Fruit fly (Drosophila melanogaster) whole organism, prepupa: Measurements from ENCODE around the gene Nop56.

Source experiments
- CG10669 ChIP-seq: fragments of 200-800 bp; sonication (Bioruptor generic); optimal IDR thresholded peaks from 3 replicates; lab custom pipeline; 2018; ENCODE audit warnings: missing biosample characterization, mild to moderate bottlenecking, missing genetic modification characterization, moderate library complexity
- CG11294 ChIP-seq: fragments of 200-800 bp; sonication (Bioruptor generic); IDR thresholded peaks from 2 replicates; pipeline ENCODE4 v1.3.6; 2022; ENCODE audit warnings: missing biosample characterization, missing genetic modification characterization
- CG11762 ChIP-seq: fragments of 200-800 bp; sonication (Bioruptor generic); optimal IDR thresholded peaks from 3 replicates; lab custom pipeline; 2016; ENCODE audit warnings: missing biosample characterization, missing genetic modification characterization; ENCODE audit not compliant: insufficient read depth
- CG11902 ChIP-seq: fragments of 200-800 bp; sonication (Bioruptor generic); optimal IDR thresholded peaks from 3 replicates; lab custom pipeline; 2016; ENCODE audit warnings: missing biosample characterization, missing genetic modification characterization
- CG15336 ChIP-seq: fragments of 200-800 bp; sonication (Bioruptor generic); IDR thresholded peaks from 2 replicates; pipeline ENCODE4 v1.3.6; 2022; ENCODE audit warnings: missing biosample characterization, missing genetic modification characterization
- CG1621 ChIP-seq: fragments of 200-800 bp; sonication (Bioruptor generic); optimal IDR thresholded peaks from 3 replicates; lab custom pipeline; 2018; ENCODE audit warnings: missing biosample characterization, mild to moderate bottlenecking, missing genetic modification characterization
- CG16779 ChIP-seq: fragments of 200-800 bp; sonication (Bioruptor generic); optimal IDR thresholded peaks from 3 replicates; lab custom pipeline; 2017; ENCODE audit warnings: missing biosample characterization, mild to moderate bottlenecking, missing genetic modification characterization
- CG3032 ChIP-seq: fragments of 200-800 bp; optimal IDR thresholded peaks from 2 replicates; lab custom pipeline; 2019; ENCODE audit warnings: missing biosample characterization, mild to moderate bottlenecking, missing genetic modification characterization, moderate library complexity
- CG31627 ChIP-seq: fragments of 200-800 bp; sonication (Bioruptor generic); optimal IDR thresholded peaks from 3 replicates; lab custom pipeline; 2016; ENCODE audit warnings: missing biosample characterization, missing genetic modification characterization
- CG34406 ChIP-seq: fragments of 200-800 bp; sonication (Bioruptor generic); optimal IDR thresholded peaks from 3 replicates; lab custom pipeline; 2016; ENCODE audit warnings: missing biosample characterization, missing genetic modification characterization
- CG3919 ChIP-seq: fragments of 200-800 bp; sonication (Bioruptor generic); optimal IDR thresholded peaks from 3 replicates; lab custom pipeline; 2016; ENCODE audit warnings: missing biosample characterization, missing genetic modification characterization
- CG4318 ChIP-seq: fragments of 200-800 bp; sonication (Bioruptor generic); optimal IDR thresholded peaks from 3 replicates; lab custom pipeline; 2017; ENCODE audit warnings: missing biosample characterization, mild to moderate bottlenecking, missing genetic modification characterization
- CG6163 ChIP-seq: fragments of 200-800 bp; sonication (Bioruptor generic); IDR thresholded peaks from 3 replicates; pipeline ENCODE4 v1.3.6; 2022; ENCODE audit warnings: missing biosample characterization, missing genetic modification characterization
- CG6276 ChIP-seq: fragments of 200-800 bp; sonication (Bioruptor generic); optimal IDR thresholded peaks from 2 replicates; lab custom pipeline; 2017; ENCODE audit warnings: missing biosample characterization, mild to moderate bottlenecking, missing genetic modification characterization
- CG6792 ChIP-seq: fragments of 200-800 bp; sonication (Bioruptor generic); optimal IDR thresholded peaks from 3 replicates; lab custom pipeline; 2016; ENCODE audit warnings: missing biosample characterization, missing genetic modification characterization
- CG7368 ChIP-seq: fragments of 200-800 bp; sonication (Bioruptor generic); optimal IDR thresholded peaks from 3 replicates; lab custom pipeline; 2016; ENCODE audit warnings: missing biosample characterization, missing genetic modification characterization
- CG8319 ChIP-seq: fragments of 200-800 bp; sonication (Bioruptor generic); optimal IDR thresholded peaks from 3 replicates; lab custom pipeline; 2016; ENCODE audit warnings: missing biosample characterization, missing genetic modification characterization
- Eip75B ChIP-seq: fragments of 200-800 bp; sonication (Bioruptor generic); optimal IDR thresholded peaks from 3 replicates; lab custom pipeline; 2016; ENCODE audit warnings: missing biosample characterization, missing genetic modification characterization
- Eip78C ChIP-seq: fragments of 200-800 bp; sonication (Bioruptor generic); peaks from one replicate; lab custom pipeline; 2016; ENCODE audit warnings: missing biosample characterization, missing genetic modification characterization
- Ets21C ChIP-seq: fragments of 200-800 bp; sonication (Bioruptor generic); optimal IDR thresholded peaks from 3 replicates; lab custom pipeline; 2016; ENCODE audit warnings: missing biosample characterization, missing genetic modification characterization
- Ets96B ChIP-seq: fragments of 200-800 bp; optimal IDR thresholded peaks from 2 replicates; lab custom pipeline; 2019; ENCODE audit warnings: missing biosample characterization, mild to moderate bottlenecking, missing genetic modification characterization, moderate library complexity
- Hr38 ChIP-seq: sonication (Bioruptor generic); optimal IDR thresholded peaks from 2 replicates; lab custom pipeline; 2016; ENCODE audit warnings: missing biosample characterization, missing genetic modification characterization
- Lpt ChIP-seq: fragments of 200-800 bp; sonication (Bioruptor generic); optimal IDR thresholded peaks from 3 replicates; lab custom pipeline; 2016; ENCODE audit warnings: missing biosample characterization, missing genetic modification characterization
- OdsH ChIP-seq: fragments of 200-800 bp; sonication (Bioruptor generic); optimal IDR thresholded peaks from 3 replicates; lab custom pipeline; 2016; ENCODE audit warnings: missing biosample characterization, missing genetic modification characterization
- Smox ChIP-seq: fragments of 200-800 bp; sonication (Bioruptor generic); optimal IDR thresholded peaks from 3 replicates; lab custom pipeline; 2016; ENCODE audit warnings: missing biosample characterization, missing genetic modification characterization
- Sox102F ChIP-seq: fragments of 200-800 bp; sonication (Bioruptor generic); optimal IDR thresholded peaks from 2 replicates; lab custom pipeline; 2016; ENCODE audit warnings: missing biosample characterization, mild to moderate bottlenecking, missing genetic modification characterization
- Sox14 ChIP-seq: fragments of 200-800 bp; sonication (Bioruptor generic); optimal IDR thresholded peaks from 3 replicates; lab custom pipeline; 2016; ENCODE audit warnings: missing biosample characterization, missing genetic modification characterization
- Sox15 ChIP-seq: fragments of 200-800 bp; sonication (Bioruptor generic); optimal IDR thresholded peaks from 3 replicates; lab custom pipeline; 2016; ENCODE audit warnings: missing biosample characterization, missing genetic modification characterization
- achi ChIP-seq: fragments of 200-800 bp; sonication (Bioruptor generic); optimal IDR thresholded peaks from 3 replicates; lab custom pipeline; 2016; ENCODE audit warnings: missing biosample characterization, missing genetic modification characterization
- acj6 ChIP-seq: fragments of 200-800 bp; sonication (Bioruptor generic); optimal IDR thresholded peaks from 3 replicates; lab custom pipeline; 2016; ENCODE audit warnings: missing biosample characterization, missing genetic modification characterization
- dsx ChIP-seq: fragments of 200-800 bp; optimal IDR thresholded peaks from 3 replicates; lab custom pipeline; 2019; ENCODE audit warnings: missing biosample characterization, mild to moderate bottlenecking, missing genetic modification characterization, moderate library complexity; ENCODE audit not compliant: poor library complexity, severe bottlenecking
- eg ChIP-seq: fragments of 200-800 bp; sonication (Bioruptor generic); IDR thresholded peaks from 3 replicates; pipeline ENCODE4 v1.3.6; 2022; ENCODE audit warnings: missing biosample characterization, missing genetic modification characterization
- esn ChIP-seq: fragments of 200-800 bp; sonication (Bioruptor generic); optimal IDR thresholded peaks from 2 replicates; lab custom pipeline; 2016; ENCODE audit warnings: missing biosample characterization, mild to moderate bottlenecking, missing genetic modification characterization, moderate library complexity
- fd59A ChIP-seq: fragments of 200-800 bp; sonication (Bioruptor generic); optimal IDR thresholded peaks from 2 replicates; lab custom pipeline; 2017; ENCODE audit warnings: missing biosample characterization, mild to moderate bottlenecking, missing genetic modification characterization, missing genetic modification reagents
- fkh ChIP-seq: fragments of 200-800 bp; sonication (Bioruptor generic); optimal IDR thresholded peaks from 3 replicates; lab custom pipeline; 2017; ENCODE audit warnings: missing biosample characterization, mild to moderate bottlenecking, missing genetic modification characterization, moderate library complexity
- lz ChIP-seq: fragments of 200-800 bp; sonication (Bioruptor generic); optimal IDR thresholded peaks from 3 replicates; lab custom pipeline; 2016; ENCODE audit warnings: missing biosample characterization, missing genetic modification characterization
- net ChIP-seq: fragments of 200-800 bp; sonication (Bioruptor generic); optimal IDR thresholded peaks from 3 replicates; lab custom pipeline; 2016; ENCODE audit warnings: missing biosample characterization, missing genetic modification characterization
- pdm3 ChIP-seq: fragments of 200-800 bp; sonication (Bioruptor generic); optimal IDR thresholded peaks from 3 replicates; lab custom pipeline; 2016; ENCODE audit warnings: missing biosample characterization, missing genetic modification characterization
- spab ChIP-seq: fragments of 200-800 bp; sonication (Bioruptor generic); optimal IDR thresholded peaks from 2 replicates; lab custom pipeline; 2017; ENCODE audit warnings: missing biosample characterization, mild to moderate bottlenecking, missing genetic modification characterization, missing genetic modification reagents
- ss ChIP-seq, 2 experiments: fragments of 200-800 bp; sonication (Bioruptor generic); optimal IDR thresholded peaks; 2 replicates in 1 of 2; 3 replicates in 1 of 2; lab custom pipeline; 2017 to 2018; ENCODE audit warnings: mild to moderate bottlenecking in 2 of 2, missing biosample characterization in 2 of 2, missing genetic modification characterization in 2 of 2, moderate library complexity in 1 of 2
- svp ChIP-seq: fragments of 200-800 bp; sonication (Bioruptor generic); peaks from one replicate; lab custom pipeline; 2016; ENCODE audit warnings: missing biosample characterization, missing genetic modification characterization
- topi ChIP-seq: fragments of 200-800 bp; sonication (Bioruptor generic); optimal IDR thresholded peaks from 3 replicates; lab custom pipeline; 2016; ENCODE audit warnings: missing biosample characterization, missing genetic modification characterization
- vri ChIP-seq: fragments of 200-800 bp; sonication (Bioruptor generic); optimal IDR thresholded peaks from 3 replicates; lab custom pipeline; 2016; ENCODE audit warnings: missing biosample characterization, mild to moderate bottlenecking, missing genetic modification characterization

Gene Nop56

DNA sequence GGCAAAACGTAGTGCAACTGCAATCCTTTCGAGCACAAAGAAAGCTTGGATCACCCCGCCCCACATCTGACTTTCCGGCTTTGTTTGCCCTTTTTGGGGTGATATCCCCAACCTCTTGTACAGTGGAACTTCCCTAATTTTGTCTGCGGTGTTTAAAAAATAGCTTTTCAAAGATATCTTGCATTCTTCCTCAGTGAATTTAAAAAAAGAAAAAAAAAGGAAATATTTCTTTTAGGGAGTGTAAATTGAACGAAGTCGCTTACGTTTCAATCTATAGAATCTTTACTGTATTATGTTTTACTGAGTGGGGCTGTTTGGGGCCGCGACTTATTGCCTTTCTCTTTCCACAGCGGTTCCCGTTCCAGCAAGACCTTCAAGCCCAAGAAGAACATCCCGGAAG, 750 bp upstream of the Nop56 start (continued):
- peak; percentile 80 for TF ChIP-seq Sox102F
- no peak for TF ChIP-seq CG1621 (tag; lab: Kevin White, UChicago)
- peak; percentile 47 for TF ChIP-seq Sox15 (GFP tag; lab: Kevin White, UChicago)
- peak; percentile 72 for TF ChIP-seq CG34406 (GFP tag; lab: Kevin White, UChicago)
- peak; percentile 88 for TF ChIP-seq Eip78C (GFP tag; lab: Kevin White, UChicago)
- TF ChIP-seq CG31627 = peak; percentile 87
- peak; percentile 82 for TF ChIP-seq lz (GFP tag; lab: Kevin White, UChicago)
- peak; percentile 24 for TF ChIP-seq CG11762 (GFP tag; lab: Kevin White, UChicago)
- no peak for TF ChIP-seq dsx (GFP tag; lab: Kevin White, UChicago)
- peak; percentile 72 for TF ChIP-seq acj6 (GFP tag; lab: Kevin White, UChicago)
- TF ChIP-seq CG3919 = peak; percentile 74
- no peak for TF ChIP-seq CG4318
- TF ChIP-seq CG8319 (GFP tag; lab: Kevin White, UChicago) = peak; percentile 61
- TF ChIP-seq Lpt (GFP tag; lab: Kevin White, UChicago) = no peak
- TF ChIP-seq CG3032 = peak; percentile 61
- peak; percentile 55 for TF ChIP-seq Ets96B

- TF ChIP-seq OdsH (GFP tag; lab: Kevin White, UChicago) (no peak), Eip78C (GFP tag; lab: Kevin White, UChicago) (peak; percentile 27), fkh (GFP tag; lab: Kevin White, UChicago) (peak; percentile 86), svp (GFP tag; lab: Kevin White, UChicago) (peak; percentile 73), Smox (no peak), vri (GFP tag; lab: Kevin White, UChicago) (peak; percentile 27), Ets21C (GFP tag; lab: Kevin White, UChicago) (no peak), CG6163 (no peak), CG8319 (GFP tag; lab: Kevin White, UChicago) (no peak), Hr38 (GFP tag; lab: Kevin White, UChicago) (no peak), Sox15 (GFP tag; lab: Kevin White, UChicago) (no peak), CG3919 (no peak)
These were observed 8.8 kb downstream of the Nop56 start for dm6 chr3R:22411879-22412587.

DNA sequence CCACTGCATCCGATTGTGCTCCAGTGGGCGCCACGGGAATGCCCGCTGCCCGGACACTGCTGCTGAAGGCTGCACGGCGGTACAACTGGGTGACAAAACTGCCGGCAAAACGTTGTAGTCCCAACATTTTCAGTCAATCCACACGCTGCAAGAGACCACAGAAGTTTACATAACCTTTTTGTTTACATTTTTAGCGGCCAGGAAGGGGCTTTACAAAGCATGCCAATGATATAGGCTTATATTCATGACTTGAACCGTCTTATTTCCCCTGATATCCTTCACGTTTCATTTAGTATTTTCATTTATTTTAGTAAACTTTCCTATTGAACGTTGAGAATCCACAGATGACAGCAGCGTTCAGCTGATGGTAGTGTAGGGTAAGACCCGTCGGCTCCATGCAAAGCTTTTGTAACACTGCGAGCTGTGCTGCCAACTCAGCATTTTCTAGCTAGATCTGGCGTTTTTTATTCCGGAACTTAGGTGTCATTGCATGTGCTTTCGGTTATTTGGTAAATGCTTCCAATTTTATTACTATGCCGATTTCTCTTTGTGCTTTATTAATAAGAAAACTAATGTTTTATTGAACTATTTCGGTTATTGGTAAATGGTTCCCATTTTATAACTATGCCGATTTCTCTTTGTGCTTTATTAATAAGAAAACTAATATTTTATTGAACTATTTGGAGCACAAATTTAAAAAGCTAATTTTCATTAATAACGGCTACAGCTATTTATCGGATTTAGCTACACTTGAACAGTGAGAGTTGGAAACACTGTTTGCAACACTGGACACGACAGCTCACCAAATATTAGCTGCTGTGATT, 10.1 kb downstream of the Nop56 start, which contains the start of the genes CG13850 and lqfR:
TSS of gene CG13850 (minus strand) at position 379 of the 824 bp plus-strand sequence.
TSS of gene lqfR (plus strand) at position 765 of the 824 bp plus-strand sequence.
- peak; percentile 72 for TF ChIP-seq CG11902 (GFP tag; lab: Kevin White, UChicago)
- peak; percentile 65 for TF ChIP-seq CG6792 (GFP tag; lab: Kevin White, UChicago)
- peak; percentile 62 for TF ChIP-seq CG11762 (GFP tag; lab: Kevin White, UChicago)
- TF ChIP-seq Hr38 (GFP tag; lab: Kevin White, UChicago) = no peak
- peak; percentile 81 for TF ChIP-seq lz (GFP tag; lab: Kevin White, UChicago)
- TF ChIP-seq fd59A (GFP tag; lab: Kevin White, UChicago) = peak; percentile 62
- TF ChIP-seq CG31627 = peak; percentile 83
- peak; percentile 88 for TF ChIP-seq svp (GFP tag; lab: Kevin White, UChicago)
- no peak for TF ChIP-seq ss (GFP tag; optimal IDR thresholded peaks at IDR 0.05; lab: Kevin White, UChicago)
- peak; percentile 79 for TF ChIP-seq Eip75B (GFP tag; lab: Kevin White, UChicago)
- TF ChIP-seq fkh (GFP tag; lab: Kevin White, UChicago) = peak; percentile 64
- peak; percentile 47; the same call in 2 of the 3 replicates for TF ChIP-seq eg (GFP tag; lab: Robert Waterston, UW)
- TF ChIP-seq CG15336 (GFP tag; lab: Robert Waterston, UW) = no peak
- TF ChIP-seq CG6276 (GFP tag; lab: Kevin White, UChicago) = no peak
- TF ChIP-seq OdsH (GFP tag; lab: Kevin White, UChicago) = no peak
- TF ChIP-seq dsx (GFP tag; lab: Kevin White, UChicago) = no peak
- TF ChIP-seq CG34406 (GFP tag; lab: Kevin White, UChicago) = peak; percentile 65
- peak; percentile 71 for TF ChIP-seq acj6 (GFP tag; lab: Kevin White, UChicago)
- peak; percentile 74 for TF ChIP-seq CG3919
- TF ChIP-seq topi = peak; percentile 80
- TF ChIP-seq CG7368 (GFP tag; lab: Kevin White, UChicago) = no peak
- peak; percentile 18; the same call in 1 of the 2 replicates for TF ChIP-seq CG11294 (GFP tag; lab: Robert Waterston, UW)
- peak; percentile 84 for TF ChIP-seq pdm3 (GFP tag; lab: Kevin White, UChicago)
- TF ChIP-seq CG10669 (GFP tag; lab: Kevin White, UChicago) = no peak
- peak; percentile 79 for TF ChIP-seq Sox14 (GFP tag; lab: Kevin White, UChicago)
- peak; percentile 79 for TF ChIP-seq achi
- TF ChIP-seq net (GFP tag; lab: Kevin White, UChicago) = peak; percentile 55
- TF ChIP-seq esn (GFP tag; lab: Kevin White, UChicago) = peak; percentile 87
- TF ChIP-seq CG16779 = no peak
- TF ChIP-seq CG1621 (tag; lab: Kevin White, UChicago) = no peak
- TF ChIP-seq spab = no peak
